Fruit fly (Drosophila melanogaster): ENCODE data around the gene Gr39b.

DNA sequence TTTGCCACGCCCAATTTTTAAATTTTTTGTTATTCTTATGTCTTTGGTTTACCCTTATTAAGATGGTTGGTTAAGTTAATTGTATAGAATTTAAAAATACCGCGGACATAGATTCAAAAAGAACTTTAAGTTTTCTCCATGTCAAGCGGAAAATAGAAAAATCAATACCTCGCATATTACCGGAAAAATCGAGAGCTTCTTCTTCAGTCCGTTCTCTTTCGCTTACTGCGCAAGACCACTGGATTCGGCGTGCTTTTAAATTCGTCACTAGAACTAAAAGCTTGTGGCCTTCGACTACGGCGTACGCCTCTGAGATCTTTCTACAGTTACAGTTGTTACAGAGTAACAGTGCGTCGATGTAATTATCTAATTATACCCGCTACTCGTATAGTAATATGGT is 8.5 kb upstream of the Gr39b start:
- TF ChIP-seq CG1620 (GFP tag; optimal IDR thresholded peaks at IDR 0.05): no peak
- no peak for TF ChIP-seq bab1 (GFP tag; optimal IDR thresholded peaks at IDR 0.05)
- no peak for TF ChIP-seq CG33017 (tag; optimal IDR thresholded peaks at IDR 0.05)
- TF ChIP-seq kay (GFP tag; ENCODE audit: borderline replicate concordance): no peak
- TF ChIP-seq CG5204 (GFP tag; optimal IDR thresholded peaks at IDR 0.05): no peak
- no peak for TF ChIP-seq Clk (GFP tag; optimal IDR thresholded peaks at IDR 0.05)
- no peak for TF ChIP-seq ovo (GFP tag; optimal IDR thresholded peaks at IDR 0.05)
- TF ChIP-seq CG12768 (GFP tag; optimal IDR thresholded peaks at IDR 0.05): no peak
- TF ChIP-seq toe (GFP tag; optimal IDR thresholded peaks at IDR 0.05): no peak
- no peak for TF ChIP-seq CG7045 (GFP tag; optimal IDR thresholded peaks at IDR 0.05)
- no peak for TF ChIP-seq Hr96 (GFP tag; optimal IDR thresholded peaks at IDR 0.05)
- no peak for TF ChIP-seq CG11617 (GFP tag; optimal IDR thresholded peaks at IDR 0.05)
- no peak for TF ChIP-seq tj (GFP tag; optimal IDR thresholded peaks at IDR 0.05)

Data from whole organism, adult.